Fruit fly (Drosophila melanogaster) whole organism, pupa: ENCODE measurements around the gene Cog1.
A peak's percentile ranks its signal among the peaks of the same experiment; 100 is the strongest.

Experiments used
- CG10348 ChIP-seq: fragments of 200-800 bp; sonication (Bioruptor generic); IDR thresholded peaks from 2 replicates; pipeline ENCODE4 v1.3.6; 2022; ENCODE audit warnings: missing biosample characterization, missing genetic modification characterization
- CG12605 ChIP-seq: fragments of 200-800 bp; sonication (Bioruptor generic); IDR thresholded peaks from 2 replicates; pipeline ENCODE4 v1.3.6; 2022; ENCODE audit warnings: missing biosample characterization, missing genetic modification characterization
- CG15710 ChIP-seq: fragments of 200-800 bp; sonication (Bioruptor generic); optimal IDR thresholded peaks from 2 replicates; lab custom pipeline; 2018; ENCODE audit warnings: missing biosample characterization, mild to moderate bottlenecking, missing genetic modification characterization, moderate library complexity
- Ets98B ChIP-seq: fragments of 200-800 bp; sonication (Bioruptor generic); IDR thresholded peaks from 2 replicates; pipeline ENCODE4 v1.3.6; 2022; ENCODE audit warnings: missing biosample characterization, missing genetic modification characterization

DNA sequence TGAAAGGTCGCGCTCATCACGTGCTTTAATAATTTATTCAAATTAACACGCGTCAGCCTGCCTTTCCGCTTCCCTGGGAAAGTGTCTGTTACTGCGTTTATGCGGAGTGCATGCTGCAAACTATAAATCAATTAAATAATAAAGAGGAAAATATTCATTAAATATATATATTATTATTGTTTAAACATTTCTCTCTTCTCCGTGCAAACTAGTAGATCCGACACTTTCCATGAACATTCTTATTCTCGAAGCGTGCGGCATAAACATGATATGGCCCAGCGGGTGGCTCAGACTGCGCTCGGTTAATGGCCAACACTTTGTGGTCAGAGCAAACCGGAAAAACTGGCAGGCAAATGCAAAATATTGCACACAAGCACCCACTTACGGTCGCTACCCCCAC lies 51.1 kb downstream of the Cog1 start:
- TF ChIP-seq CG15710 (tag; lab: Kevin White, UChicago): no peak
- peak; percentile 18; the same call in 1 of the 2 replicates for TF ChIP-seq Ets98B (GFP tag; lab: Robert Waterston, UW)
- no peak for TF ChIP-seq CG10348 (GFP tag; lab: Robert Waterston, UW)
- peak; percentile 22; the same call in 1 of the 2 replicates for TF ChIP-seq CG12605 (GFP tag; lab: Robert Waterston, UW)
